Fruit fly (Drosophila melanogaster) whole organism, embryonic: Measurements from ENCODE around the gene Lamtor5.

Experiments used
- Ada2b ChIP-seq: fragments of 200-800 bp; sonication (Bioruptor generic); IDR thresholded peaks from 2 replicates; pipeline ENCODE4 v1.3.6; 2022; ENCODE audit warnings: missing biosample characterization, missing genetic modification characterization
- Antp ChIP-seq: fragments of 200-800 bp; sonication (Bioruptor generic); optimal IDR thresholded peaks from 3 replicates; lab custom pipeline; 2016; ENCODE audit warnings: missing biosample characterization, missing genetic modification characterization
- Atf3 ChIP-seq: fragments of 200-800 bp; sonication (Bioruptor generic); optimal IDR thresholded peaks from 3 replicates; lab custom pipeline; 2016; ENCODE audit warnings: missing biosample characterization, missing genetic modification characterization
- C15 ChIP-seq: fragments of 200-800 bp; sonication (Bioruptor generic); IDR thresholded peaks from 3 replicates; pipeline ENCODE4 v1.3.6; 2022; ENCODE audit warnings: missing biosample characterization, missing genetic modification characterization
- CG1024 ChIP-seq: fragments of 200-800 bp; sonication (Bioruptor generic); IDR thresholded peaks from 2 replicates; pipeline ENCODE4 v1.3.6; 2022; ENCODE audit warnings: missing biosample characterization, missing genetic modification characterization
- CG11247 ChIP-seq: fragments of 200-800 bp; sonication (Bioruptor generic); IDR thresholded peaks from 2 replicates; pipeline ENCODE4 v1.3.6; 2022; ENCODE audit warnings: missing biosample characterization, missing genetic modification characterization
- CG12104 ChIP-seq: fragments of 200-800 bp; sonication (Bioruptor generic); optimal IDR thresholded peaks from 3 replicates; lab custom pipeline; 2016; ENCODE audit warnings: missing biosample characterization, missing genetic modification characterization
- CG12299 ChIP-seq: fragments of 200-800 bp; sonication (Bioruptor generic); optimal IDR thresholded peaks from 2 replicates; lab custom pipeline; 2018; ENCODE audit warnings: missing biosample characterization, mild to moderate bottlenecking, missing genetic modification characterization
- CG1233 ChIP-seq: fragments of 200-800 bp; sonication (Bioruptor generic); optimal IDR thresholded peaks from 4 replicates; lab custom pipeline; 2018; ENCODE audit warnings: missing biosample characterization, mild to moderate bottlenecking, missing genetic modification characterization
- CG14667 ChIP-seq: fragments of 200-800 bp; sonication (Bioruptor generic); IDR thresholded peaks from 2 replicates; pipeline ENCODE4 v1.3.6; 2022; ENCODE audit warnings: missing biosample characterization, missing genetic modification characterization
- CG15696 ChIP-seq: fragments of 200-800 bp; sonication (Bioruptor generic); optimal IDR thresholded peaks from 2 replicates; lab custom pipeline; 2019; ENCODE audit warnings: missing biosample characterization, mild to moderate bottlenecking, missing genetic modification characterization, moderate library complexity
- CG16863 ChIP-seq: fragments of 200-800 bp; sonication (Bioruptor generic); optimal IDR thresholded peaks from 3 replicates; lab custom pipeline; 2016; ENCODE audit warnings: missing biosample characterization, missing genetic modification characterization
- CG17829 ChIP-seq: fragments of 200-800 bp; optimal IDR thresholded peaks from 2 replicates; lab custom pipeline; 2019; ENCODE audit warnings: missing biosample characterization, mild to moderate bottlenecking, missing genetic modification characterization, moderate library complexity
- CG17912 ChIP-seq: fragments of 200-800 bp; sonication (Bioruptor generic); optimal IDR thresholded peaks from 2 replicates; lab custom pipeline; 2018; ENCODE audit warnings: missing biosample characterization, mild to moderate bottlenecking, missing genetic modification characterization
- CG31224 ChIP-seq: fragments of 200-800 bp; sonication (Bioruptor generic); IDR thresholded peaks from 2 replicates; pipeline ENCODE4 v1.3.6; 2022; ENCODE audit warnings: missing biosample characterization, missing genetic modification characterization
- CG31388 ChIP-seq: fragments of 200-800 bp; sonication (Bioruptor generic); optimal IDR thresholded peaks from 2 replicates; lab custom pipeline; 2016; ENCODE audit warnings: missing biosample characterization, missing genetic modification characterization
- CG4360 ChIP-seq: fragments of 200-800 bp; sonication (Bioruptor generic); IDR thresholded peaks from 2 replicates; pipeline ENCODE4 v1.3.6; 2022; ENCODE audit warnings: missing biosample characterization, missing genetic modification characterization
- CG4854 ChIP-seq: fragments of 200-800 bp; sonication (Bioruptor generic); optimal IDR thresholded peaks from 2 replicates; lab custom pipeline; 2016; ENCODE audit warnings: missing biosample characterization, missing genetic modification characterization, inconsistent platforms
- CG6654 ChIP-seq: fragments of 200-800 bp; sonication (Bioruptor generic); optimal IDR thresholded peaks from 2 replicates; lab custom pipeline; 2017; ENCODE audit warnings: missing biosample characterization, mild to moderate bottlenecking, missing genetic modification characterization
- CG7786 ChIP-seq: fragments of 200-800 bp; sonication (Bioruptor generic); optimal IDR thresholded peaks from 2 replicates; lab custom pipeline; 2016; ENCODE audit warnings: missing biosample characterization, missing genetic modification characterization
- CG8290 ChIP-seq, 3 experiments: fragments of 200-800 bp; sonication (Bioruptor generic); optimal IDR thresholded peaks; 2 replicates each; lab custom pipeline; 2016 to 2019; ENCODE audit warnings: missing biosample characterization in 3 of 3, missing genetic modification characterization in 3 of 3, mild to moderate bottlenecking in 2 of 3, moderate library complexity in 1 of 3
- CG9817 ChIP-seq: fragments of 200-800 bp; sonication (Bioruptor generic); optimal IDR thresholded peaks from 2 replicates; lab custom pipeline; 2018; ENCODE audit warnings: missing biosample characterization, mild to moderate bottlenecking, missing genetic modification characterization, moderate library complexity
- CHES-1-like ChIP-seq: fragments of 200-800 bp; sonication (Bioruptor generic); optimal IDR thresholded peaks from 2 replicates; lab custom pipeline; 2016; ENCODE audit warnings: missing biosample characterization, missing genetic modification characterization
- CTCF ChIP-seq: fragments of 200-800 bp; sonication (Bioruptor generic); optimal IDR thresholded peaks from 2 replicates; lab custom pipeline; 2017; ENCODE audit warnings: missing biosample characterization, mild to moderate bottlenecking, missing genetic modification characterization, moderate library complexity
- Camta ChIP-seq: fragments of 200-800 bp; sonication (Bioruptor generic); optimal IDR thresholded peaks from 2 replicates; lab custom pipeline; 2016; ENCODE audit warnings: missing biosample characterization, missing genetic modification characterization
- Dek ChIP-seq: fragments of 200-800 bp; sonication (Bioruptor generic); optimal IDR thresholded peaks from 3 replicates; lab custom pipeline; 2019; ENCODE audit warnings: missing biosample characterization, mild to moderate bottlenecking, missing genetic modification characterization, moderate library complexity
- Dfd ChIP-seq, 2 experiments: fragments of >200 bp; optimal IDR thresholded peaks; 2 replicates each; lab custom pipeline; 2017; ENCODE audit warnings: missing biosample characterization in 2 of 2, missing genetic modification characterization in 2 of 2
- Drgx ChIP-seq: fragments of 200-800 bp; sonication (Bioruptor generic); IDR thresholded peaks from 2 replicates; pipeline ENCODE4 v1.3.6; 2022; ENCODE audit warnings: missing biosample characterization, missing genetic modification characterization
- Elba2 ChIP-seq: fragments of 200-800 bp; sonication (Bioruptor generic); optimal IDR thresholded peaks from 3 replicates; lab custom pipeline; 2016; ENCODE audit warnings: missing biosample characterization, missing genetic modification characterization
- Ets65A ChIP-seq: fragments of 200-800 bp; sonication (Bioruptor generic); peaks from one replicate; lab custom pipeline; 2016; ENCODE audit warnings: missing biosample characterization, missing genetic modification characterization
- HLH4C ChIP-seq: fragments of 200-800 bp; sonication (Bioruptor generic); IDR thresholded peaks from 3 replicates; pipeline ENCODE4 v1.3.6; 2022; ENCODE audit warnings: missing biosample characterization, missing genetic modification characterization; ENCODE audit not compliant: partially characterized antibody
- Hsf ChIP-seq: fragments of 200-800 bp; sonication (Bioruptor generic); optimal IDR thresholded peaks from 3 replicates; lab custom pipeline; 2016; ENCODE audit warnings: missing biosample characterization, missing genetic modification characterization
- NC2α ChIP-seq: fragments of 200-800 bp; sonication (Bioruptor generic); optimal IDR thresholded peaks from 2 replicates; lab custom pipeline; 2016; ENCODE audit warnings: missing biosample characterization, missing genetic modification characterization
- Opbp ChIP-seq: fragments of 200-800 bp; sonication (Bioruptor generic); IDR thresholded peaks from 3 replicates; pipeline ENCODE4 v1.3.6; 2022; ENCODE audit warnings: missing biosample characterization, missing genetic modification characterization; ENCODE audit not compliant: partially characterized antibody
- ap ChIP-seq: fragments of 200-800 bp; sonication (Bioruptor generic); IDR thresholded peaks from 2 replicates; pipeline ENCODE4 v1.3.6; 2022; ENCODE audit warnings: missing biosample characterization, missing genetic modification characterization
- bcd ChIP-seq: fragments of 200-800 bp; sonication (Bioruptor generic); optimal IDR thresholded peaks from 2 replicates; lab custom pipeline; 2017; ENCODE audit warnings: missing biosample characterization, mild to moderate bottlenecking, missing genetic modification characterization
- bowl ChIP-seq: fragments of 200-800 bp; sonication (Bioruptor generic); IDR thresholded peaks from 2 replicates; pipeline ENCODE4 v1.3.6; 2022; ENCODE audit warnings: missing biosample characterization, missing genetic modification characterization
- cato ChIP-seq: fragments of 200-800 bp; sonication (Bioruptor generic); optimal IDR thresholded peaks from 2 replicates; lab custom pipeline; 2016; ENCODE audit warnings: missing biosample characterization, missing genetic modification characterization, borderline replicate concordance
- da ChIP-seq: fragments of 200-800 bp; sonication (Bioruptor generic); optimal IDR thresholded peaks from 2 replicates; lab custom pipeline; 2016; ENCODE audit warnings: missing biosample characterization, missing genetic modification characterization
- ken ChIP-seq: fragments of 200-800 bp; sonication (Bioruptor generic); IDR thresholded peaks from 3 replicates; pipeline ENCODE4 v1.3.6; 2022; ENCODE audit warnings: missing biosample characterization, missing genetic modification characterization
- lov ChIP-seq, 2 experiments: fragments of 200-800 bp in 1 of 2; fragments of >200 bp in 1 of 2; sonication (Bioruptor generic) in 1 of 2; IDR thresholded peaks in 1 of 2; optimal IDR thresholded peaks in 1 of 2; 2 replicates in 1 of 2; 3 replicates in 1 of 2; pipeline versions ENCODE4 v1.3.6 to Lab custom; 2017 to 2022; ENCODE audit warnings: missing biosample characterization in 1 of 2, missing genetic modification characterization in 1 of 2
- nau ChIP-seq: fragments of 200-800 bp; sonication (Bioruptor generic); optimal IDR thresholded peaks from 3 replicates; lab custom pipeline; 2017; ENCODE audit warnings: missing biosample characterization, mild to moderate bottlenecking, missing genetic modification characterization, missing genetic modification reagents
- oc ChIP-seq: fragments of 200-800 bp; sonication (Bioruptor generic); optimal IDR thresholded peaks from 2 replicates; lab custom pipeline; 2018; ENCODE audit warnings: missing biosample characterization, mild to moderate bottlenecking, missing genetic modification characterization, moderate library complexity
- pnt ChIP-seq: fragments of 200-800 bp; sonication (Bioruptor generic); optimal IDR thresholded peaks from 3 replicates; lab custom pipeline; 2016; ENCODE audit warnings: missing biosample characterization, missing genetic modification characterization
- prd ChIP-seq, 3 experiments: fragments of >200 bp in 2 of 3; fragments of 200-800 bp in 1 of 3; sonication (Bioruptor generic) in 1 of 3; optimal IDR thresholded peaks in 2 of 3; IDR thresholded peaks in 1 of 3; 2 replicates in 2 of 3; 3 replicates in 1 of 3; pipeline versions ENCODE4 v1.3.6 to Lab custom; 2017 to 2022; ENCODE audit warnings: missing biosample characterization in 1 of 3, missing genetic modification characterization in 1 of 3
- ranshi ChIP-seq: fragments of 200-800 bp; sonication (Bioruptor generic); IDR thresholded peaks from 2 replicates; pipeline ENCODE4 v1.3.6; 2022; ENCODE audit warnings: missing biosample characterization, missing genetic modification characterization
- sqz ChIP-seq: fragments of 200-800 bp; sonication (Bioruptor generic); optimal IDR thresholded peaks from 3 replicates; lab custom pipeline; 2018; ENCODE audit warnings: missing biosample characterization, mild to moderate bottlenecking, missing genetic modification characterization
- tll ChIP-seq, 2 experiments: fragments of 200-800 bp in 1 of 2; fragments of >200 bp in 1 of 2; sonication (Bioruptor generic) in 1 of 2; optimal IDR thresholded peaks; 2 replicates each; lab custom pipeline; 2017 to 2019; ENCODE audit warnings: missing biosample characterization in 2 of 2, missing genetic modification characterization in 2 of 2, mild to moderate bottlenecking in 1 of 2, moderate library complexity in 1 of 2
- tx ChIP-seq: fragments of 200-800 bp; sonication (Bioruptor generic); optimal IDR thresholded peaks from 2 replicates; lab custom pipeline; 2016; ENCODE audit warnings: missing biosample characterization, missing genetic modification characterization
- zen ChIP-seq: fragments of 200-800 bp; sonication (Bioruptor generic); optimal IDR thresholded peaks from 3 replicates; lab custom pipeline; 2018; ENCODE audit warnings: missing biosample characterization, mild to moderate bottlenecking, missing genetic modification characterization, moderate library complexity

The Lamtor5 gene

DNA sequence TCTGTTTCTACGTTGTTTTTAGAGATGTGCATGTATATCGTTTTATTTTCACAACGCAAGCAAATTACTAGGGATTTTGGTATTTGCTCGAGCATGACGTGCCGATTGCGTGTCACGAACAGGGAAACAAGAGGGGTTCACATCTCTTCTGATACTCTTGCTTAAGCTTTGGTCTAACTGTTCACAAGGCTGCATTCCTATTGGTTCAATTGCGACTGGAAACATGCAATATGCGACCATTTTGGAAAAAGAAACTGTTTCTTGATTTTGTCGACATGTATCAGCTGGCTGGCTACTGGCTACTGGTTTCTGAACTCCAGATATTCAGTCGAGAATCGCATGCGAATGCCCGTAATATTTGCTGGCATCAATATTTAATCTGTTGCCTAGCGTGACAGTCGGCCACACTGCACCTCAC, 21.4 kb upstream of the Lamtor5 start, which contains the start of gene Coa8 (continued):
- no peak for TF ChIP-seq CG6654 (GFP tag; lab: Kevin White, UChicago)
- TF ChIP-seq Ets65A (GFP tag; lab: Kevin White, UChicago) = peak; percentile 93
- TF ChIP-seq tll (GFP tag; optimal IDR thresholded peaks at IDR 0.05; lab: Kevin White, UChicago) = no peak
- peak; percentile 36 for TF ChIP-seq CG12299 (tag; lab: Kevin White, UChicago)
- TF ChIP-seq CG4854 = no peak
- no peak for TF ChIP-seq CHES-1-like (GFP tag; lab: Kevin White, UChicago)
- TF ChIP-seq zen (tag; lab: Kevin White, UChicago) = peak; percentile 10
- no peak for TF ChIP-seq CG1024 (GFP tag; lab: Robert Waterston, UW)
- TF ChIP-seq Drgx = peak; percentile 46; the same call in 1 of the 2 replicates
- TF ChIP-seq CG4360 (GFP tag; lab: Robert Waterston, UW) = no peak
- no peak for TF ChIP-seq CTCF (GFP tag; lab: Kevin White, UChicago)
- peak; percentile 28; the same call in 1 of the 2 replicates for TF ChIP-seq Ada2b (GFP tag; lab: Robert Waterston, UW)
- no peak for TF ChIP-seq cato (GFP tag; lab: Kevin White, UChicago)
- TF ChIP-seq bcd = peak; percentile 37
- no peak for TF ChIP-seq Camta (GFP tag; lab: Kevin White, UChicago)
- TF ChIP-seq CG17912 = no peak
- no peak for TF ChIP-seq CG12104 (GFP tag; lab: Kevin White, UChicago)
- no peak for TF ChIP-seq Dfd (GFP tag; optimal IDR thresholded peaks at IDR 0.05; lab: Kevin White, UChicago)
- TF ChIP-seq ken (GFP tag; lab: Robert Waterston, UW) = 0 out of 3 replicates have a peak, but pooled peaks have one; percentile 8
- no peak for TF ChIP-seq prd (optimal IDR thresholded peaks at IDR 0.05; lab: Kevin White, UChicago)
- TF ChIP-seq prd (GFP tag; IDR thresholded peaks at IDR 0.05; lab: Robert Waterston, UW) = peak; percentile 61
- TF ChIP-seq ap = no peak
- peak; percentile 87 for TF ChIP-seq CG31224 (GFP tag; lab: Robert Waterston, UW)
- peak; percentile 42; the same call in 1 of the 3 replicates for TF ChIP-seq HLH4C (GFP tag; lab: Robert Waterston, UW)
- TF ChIP-seq CG7786 (GFP tag; lab: Kevin White, UChicago) = peak; percentile 22
- peak; percentile 22 for TF ChIP-seq Elba2 (GFP tag; lab: Kevin White, UChicago)
- TF ChIP-seq nau (GFP tag; lab: Kevin White, UChicago) = no peak
- TF ChIP-seq oc (tag; lab: Kevin White, UChicago) = no peak
- TF ChIP-seq Opbp (GFP tag; lab: Robert Waterston, UW) = peak; percentile 57; the same call in 1 of the 3 replicates
- no peak for TF ChIP-seq bowl
- peak; percentile 13 for TF ChIP-seq CG8290 (GFP tag; optimal IDR thresholded peaks at IDR 0.05; lab: Kevin White, UChicago)
- peak; percentile 62 to 77 for TF ChIP-seq CG8290 (tag; optimal IDR thresholded peaks at IDR 0.05; lab: Kevin White, UChicago)
- TF ChIP-seq tx (GFP tag; lab: Kevin White, UChicago) = no peak
- peak; percentile 45 for TF ChIP-seq CG9817 (tag; lab: Kevin White, UChicago)
- TF ChIP-seq Hsf (GFP tag; lab: Kevin White, UChicago) = peak; percentile 21
- no peak for TF ChIP-seq CG31388 (GFP tag; lab: Kevin White, UChicago)
- TF ChIP-seq CG17829 (tag; lab: Kevin White, UChicago) = peak; percentile 9
- no peak for TF ChIP-seq C15
- peak; percentile 23 for TF ChIP-seq Atf3 (GFP tag; lab: Kevin White, UChicago)
- TF ChIP-seq CG11247 (GFP tag; lab: Robert Waterston, UW) = 0 out of 2 replicates have a peak, but pooled peaks have one; percentile 19
- TF ChIP-seq da = no peak
- peak; percentile 47 for TF ChIP-seq Antp (GFP tag; lab: Kevin White, UChicago)
- peak; percentile 29 for TF ChIP-seq CG15696 (tag; lab: Kevin White, UChicago)
- TF ChIP-seq NC2α (GFP tag; lab: Kevin White, UChicago) = no peak
- no peak for TF ChIP-seq sqz (GFP tag; lab: Kevin White, UChicago)
- TF ChIP-seq ranshi (GFP tag; lab: Robert Waterston, UW) = peak; percentile 54; the same call in 1 of the 2 replicates
- TF ChIP-seq pnt (GFP tag; lab: Kevin White, UChicago) = peak; percentile 12
- TF ChIP-seq Dek (tag; lab: Kevin White, UChicago) = peak; percentile 5
- no peak for TF ChIP-seq CG1233 (GFP tag; lab: Kevin White, UChicago)
- peak; percentile 30; the same call in 1 of the 2 replicates for TF ChIP-seq CG14667 (GFP tag; lab: Robert Waterston, UW)
- no peak for TF ChIP-seq lov (optimal IDR thresholded peaks at IDR 0.05; lab: Kevin White, UChicago)
- no peak for TF ChIP-seq lov (GFP tag; IDR thresholded peaks at IDR 0.05; lab: Robert Waterston, UW)
- TF ChIP-seq CG16863 (GFP tag; lab: Kevin White, UChicago) = no peak
